Worm (Caenorhabditis elegans) whole organism, L2 larva: ENCODE data around the gene R11F4.2.

Experiments used
- R02D3.7 ChIP-seq: fragments of 150-350 bp; optimal IDR thresholded peaks from 2 replicates; lab custom pipeline; 2014; ENCODE audit warnings: missing biosample characterization, missing genetic modification characterization
- aly-2 ChIP-seq: fragments of 150-350 bp; optimal IDR thresholded peaks from 2 replicates; lab custom pipeline; 2014; ENCODE audit warnings: missing biosample characterization, missing genetic modification characterization
- ceh-82 ChIP-seq: fragments of 150-350 bp; optimal IDR thresholded peaks from 2 replicates; lab custom pipeline; 2014; ENCODE audit warnings: missing biosample characterization, missing genetic modification characterization
- lin-11 ChIP-seq: fragments of 150-350 bp; sonication (generic microtip); optimal IDR thresholded peaks from 2 replicates; lab custom pipeline; 2014; ENCODE audit warnings: missing biosample characterization, missing genetic modification characterization, inconsistent platforms, mixed read lengths
- lin-13 ChIP-seq: fragments of 150-350 bp; optimal IDR thresholded peaks from 2 replicates; lab custom pipeline; 2014; ENCODE audit warnings: missing biosample characterization, missing genetic modification reagents, missing genetic modification characterization
- lin-39 ChIP-seq: fragments of 150-350 bp; optimal IDR thresholded peaks from 2 replicates; lab custom pipeline; 2014; ENCODE audit warnings: missing biosample characterization, missing genetic modification reagents, missing genetic modification characterization
- lsy-2 ChIP-seq, 2 experiments: fragments of 150-350 bp in 1 of 2; sonication (generic microtip) in 1 of 2; optimal IDR thresholded peaks; 2 replicates each; lab custom pipeline; 2014 to 2017; ENCODE audit warnings: missing biosample characterization in 2 of 2, missing genetic modification characterization in 2 of 2
- mdl-1 ChIP-seq, 2 experiments: fragments of 150-350 bp in 1 of 2; sonication (generic microtip) in 1 of 2; optimal IDR thresholded peaks; 2 replicates each; lab custom pipeline; 2017; ENCODE audit warnings: missing biosample characterization in 2 of 2, missing genetic modification characterization in 2 of 2
- peb-1 ChIP-seq: fragments of 150-350 bp; optimal IDR thresholded peaks from 2 replicates; lab custom pipeline; 2014; ENCODE audit warnings: missing biosample characterization, missing genetic modification characterization
- snpc-4 ChIP-seq: fragments of 150-350 bp; optimal IDR thresholded peaks from 2 replicates; lab custom pipeline; 2014; ENCODE audit warnings: missing biosample characterization, missing genetic modification characterization
- unc-62 ChIP-seq: fragments of 150-350 bp; optimal IDR thresholded peaks from 2 replicates; lab custom pipeline; 2014; ENCODE audit warnings: missing biosample characterization, missing genetic modification reagents, missing genetic modification characterization
- zag-1 ChIP-seq: fragments of 150-350 bp; optimal IDR thresholded peaks from 2 replicates; lab custom pipeline; 2014; ENCODE audit warnings: missing biosample characterization, missing genetic modification characterization

DNA sequence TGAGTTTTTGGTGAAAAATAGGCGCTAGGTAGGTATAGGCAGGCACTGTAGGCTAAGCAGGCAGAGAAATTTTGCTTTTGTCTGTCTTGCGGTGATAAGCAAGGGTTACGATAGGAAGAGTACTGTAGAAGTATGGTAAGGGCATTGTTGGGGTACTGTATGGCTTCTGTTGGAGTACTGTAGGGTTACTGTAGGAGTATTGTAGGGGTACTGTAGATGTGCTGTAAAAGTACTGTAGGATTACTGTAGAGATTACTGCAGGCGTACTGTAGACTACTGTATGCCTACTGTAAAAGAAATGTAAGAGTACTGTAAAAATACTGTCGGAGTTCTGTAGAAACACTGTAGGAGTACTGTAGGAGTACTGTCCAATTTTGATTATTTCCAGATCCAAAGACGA is 9.6 kb downstream of the R11F4.2 start:
- TF ChIP-seq unc-62 (GFP tag; lab: Kevin White, UChicago) (no peak), aly-2 (tag; lab: Kevin White, UChicago) (no peak), mdl-1 (tag; optimal IDR thresholded peaks at IDR 0.05; lab: Kevin White, UChicago) (no peak), ceh-82 (tag; lab: Kevin White, UChicago) (no peak), snpc-4 (tag; lab: Kevin White, UChicago) (no peak), lin-11 (tag; lab: Kevin White, UChicago) (no peak), peb-1 (tag; lab: Kevin White, UChicago) (no peak), lsy-2 (tag; optimal IDR thresholded peaks at IDR 0.05; lab: Kevin White, UChicago) (peak in 1 of 2 experiments; percentile 13), lin-13 (no peak), zag-1 (tag; lab: Kevin White, UChicago) (no peak), R02D3.7 (tag; lab: Kevin White, UChicago) (no peak), lin-39 (no peak)
